Worm (Caenorhabditis elegans) whole organism, L1 larva: ENCODE data around the gene tbp-1.

ENCODE experiments used
- C04F5.9 ChIP-seq: sonication (generic microtip); optimal IDR thresholded peaks from 2 replicates; lab custom pipeline; 2016; ENCODE audit warnings: missing genetic modification characterization, missing compliant biosample characterization
- C16A3.4 ChIP-seq: fragments of 150-350 bp; optimal IDR thresholded peaks from 2 replicates; lab custom pipeline; 2014; ENCODE audit warnings: missing biosample characterization, missing genetic modification characterization
- F16B12.6 ChIP-seq: fragments of 150-350 bp; optimal IDR thresholded peaks from 2 replicates; lab custom pipeline; 2014; ENCODE audit warnings: missing biosample characterization, missing genetic modification characterization
- Y116A8C.19 ChIP-seq: sonication (generic microtip); optimal IDR thresholded peaks from 2 replicates; lab custom pipeline; 2016; ENCODE audit warnings: missing compliant biosample characterization, missing genetic modification characterization, borderline replicate concordance
- blmp-1 ChIP-seq: fragments of 150-350 bp; optimal IDR thresholded peaks from 2 replicates; lab custom pipeline; 2014; ENCODE audit warnings: missing biosample characterization, missing genetic modification characterization
- ceh-82 ChIP-seq, 3 experiments: fragments of 150-350 bp in 1 of 3; sonication (generic microtip) in 2 of 3; optimal IDR thresholded peaks; 2 replicates each; lab custom pipeline; 2014 to 2017; ENCODE audit warnings: missing biosample characterization in 3 of 3, missing genetic modification characterization in 3 of 3
- ceh-88 ChIP-seq: fragments of 200-800 bp; sonication (Bioruptor generic); IDR thresholded peaks from 2 replicates; pipeline ENCODE4 v1.3.6; 2022; ENCODE audit warnings: missing genetic modification characterization, missing compliant biosample characterization
- ceh-90 ChIP-seq: sonication (generic microtip); optimal IDR thresholded peaks from 2 replicates; lab custom pipeline; 2016; ENCODE audit warnings: missing genetic modification characterization, missing compliant biosample characterization
- ces-1 ChIP-seq: fragments of 150-350 bp; optimal IDR thresholded peaks from 2 replicates; lab custom pipeline; 2014; ENCODE audit warnings: missing biosample characterization, missing genetic modification reagents, missing genetic modification characterization
- dpl-1 ChIP-seq, 3 experiments: fragments of 150-350 bp in 2 of 3; sonication (generic microtip) in 1 of 3; optimal IDR thresholded peaks; 2 replicates each; lab custom pipeline; 2014 to 2017; ENCODE audit warnings: missing biosample characterization in 3 of 3, missing genetic modification characterization in 3 of 3, missing genetic modification reagents in 3 of 3
- dsc-1 ChIP-seq: sonication (generic microtip); optimal IDR thresholded peaks from 2 replicates; lab custom pipeline; 2016; ENCODE audit warnings: mild to moderate bottlenecking, missing genetic modification characterization, missing compliant biosample characterization
- efl-1 ChIP-seq, 4 experiments: fragments of 150-350 bp; optimal IDR thresholded peaks in 3 of 4; peaks in 1 of 4; 1 replicate in 1 of 4; 2 replicates in 3 of 4; lab custom pipeline; 2014; ENCODE audit warnings: missing biosample characterization in 2 of 4, missing genetic modification characterization in 2 of 4, missing genetic modification reagents in 2 of 4
- efl-3 ChIP-seq: fragments of 200-800 bp; sonication (Bioruptor generic); optimal IDR thresholded peaks from 2 replicates; lab custom pipeline; 2018; ENCODE audit warnings: mild to moderate bottlenecking, missing genetic modification characterization, missing compliant biosample characterization
- egl-13 ChIP-seq: sonication (generic microtip); optimal IDR thresholded peaks from 2 replicates; lab custom pipeline; 2016; ENCODE audit warnings: missing genotype, missing genetic modification reagents, missing genetic modification characterization, missing compliant biosample characterization
- elt-2 ChIP-seq: sonication (generic microtip); optimal IDR thresholded peaks from 2 replicates; lab custom pipeline; 2016; ENCODE audit warnings: missing genetic modification characterization, mild to moderate bottlenecking, inconsistent platforms, missing compliant biosample characterization, missing genetic modification reagents
- elt-3 ChIP-seq, 6 experiments: fragments of 150-350 bp in 1 of 6; sonication (generic microtip); optimal IDR thresholded peaks; 2 replicates each; lab custom pipeline; 2017 to 2018; ENCODE audit warnings: missing biosample characterization in 6 of 6, missing genetic modification characterization in 6 of 6, inconsistent platforms in 1 of 6
- ets-5 ChIP-seq: fragments of 200-800 bp; sonication (Bioruptor generic); IDR thresholded peaks from 2 replicates; pipeline ENCODE4 v1.3.6; 2022; ENCODE audit warnings: missing genetic modification characterization, missing compliant biosample characterization
- fkh-10 ChIP-seq: sonication (generic microtip); optimal IDR thresholded peaks from 2 replicates; lab custom pipeline; 2017; ENCODE audit warnings: missing biosample characterization, missing genetic modification reagents, missing genetic modification characterization
- irx-1 ChIP-seq: sonication (generic microtip); optimal IDR thresholded peaks from 2 replicates; lab custom pipeline; 2016; ENCODE audit warnings: missing genetic modification characterization, missing compliant biosample characterization
- isw-1 ChIP-seq: fragments of 200-800 bp; sonication (Bioruptor generic); IDR thresholded peaks from 2 replicates; pipeline ENCODE4 v1.3.6; 2022; ENCODE audit warnings: missing genetic modification characterization, missing compliant biosample characterization
- jun-1 ChIP-seq: fragments of 150-350 bp; optimal IDR thresholded peaks from 2 replicates; lab custom pipeline; 2014; ENCODE audit warnings: missing biosample characterization, missing genetic modification reagents, missing genetic modification characterization
- lin-15B ChIP-seq: fragments of 150-350 bp; sonication (generic microtip); optimal IDR thresholded peaks from 3 replicates; lab custom pipeline; 2014; ENCODE audit warnings: missing biosample characterization, missing genetic modification characterization
- lin-35 ChIP-seq, 2 experiments: fragments of 150-350 bp; optimal IDR thresholded peaks; 2 replicates each; lab custom pipeline; 2014; ENCODE audit warnings: missing biosample characterization in 2 of 2, missing genetic modification characterization in 2 of 2, missing genetic modification reagents in 2 of 2
- lin-39 ChIP-seq: fragments of 150-350 bp; optimal IDR thresholded peaks from 2 replicates; lab custom pipeline; 2014; ENCODE audit warnings: missing biosample characterization, missing genetic modification reagents, missing genetic modification characterization
- lsy-2 ChIP-seq, 2 experiments: fragments of 150-350 bp; optimal IDR thresholded peaks; 2 replicates each; lab custom pipeline; 2014; ENCODE audit warnings: missing biosample characterization in 2 of 2, missing genetic modification characterization in 2 of 2
- mab-9 ChIP-seq: fragments of 200-800 bp; sonication (Bioruptor generic); IDR thresholded peaks from 2 replicates; pipeline ENCODE4 v1.3.6; 2022; ENCODE audit warnings: missing genetic modification reagents, missing genetic modification characterization, missing compliant biosample characterization
- mef-2 ChIP-seq: fragments of 150-350 bp; optimal IDR thresholded peaks from 2 replicates; lab custom pipeline; 2014; ENCODE audit warnings: missing biosample characterization, missing genetic modification characterization
- mep-1 ChIP-seq: fragments of 150-350 bp; optimal IDR thresholded peaks from 2 replicates; lab custom pipeline; 2014; ENCODE audit warnings: missing biosample characterization, missing genetic modification characterization
- nhr-20 ChIP-seq: sonication (generic microtip); optimal IDR thresholded peaks from 2 replicates; lab custom pipeline; 2016; ENCODE audit warnings: mild to moderate bottlenecking, missing genetic modification characterization, missing compliant biosample characterization
- nhr-47 ChIP-seq: sonication (generic microtip); optimal IDR thresholded peaks from 2 replicates; lab custom pipeline; 2016; ENCODE audit warnings: mild to moderate bottlenecking, missing genetic modification characterization, moderate library complexity, missing compliant biosample characterization
- nhr-71 ChIP-seq: sonication (generic microtip); optimal IDR thresholded peaks from 2 replicates; lab custom pipeline; 2016; ENCODE audit warnings: mild to moderate bottlenecking, missing genetic modification characterization, moderate library complexity, missing compliant biosample characterization
- nhr-84 ChIP-seq: sonication (generic microtip); optimal IDR thresholded peaks from 2 replicates; lab custom pipeline; 2017; ENCODE audit warnings: missing biosample characterization, missing genetic modification characterization
- nhr-85 ChIP-seq: sonication (generic microtip); peaks from one replicate; lab custom pipeline; 2016; ENCODE audit warnings: missing genetic modification characterization, inconsistent platforms, missing compliant biosample characterization
- nhr-90 ChIP-seq: sonication (generic microtip); optimal IDR thresholded peaks from 2 replicates; lab custom pipeline; 2016; ENCODE audit warnings: mild to moderate bottlenecking, missing genetic modification characterization, missing compliant biosample characterization; ENCODE audit not compliant: poor library complexity
- pax-3 ChIP-seq: fragments of 200-800 bp; sonication (Bioruptor generic); optimal IDR thresholded peaks from 2 replicates; lab custom pipeline; 2018; ENCODE audit warnings: mild to moderate bottlenecking, missing genetic modification characterization, moderate library complexity, missing compliant biosample characterization
- pqm-1 ChIP-seq: sonication (generic microtip); optimal IDR thresholded peaks from 3 replicates; lab custom pipeline; 2017; ENCODE audit warnings: missing biosample characterization, missing genetic modification characterization
- rnt-1 ChIP-seq: sonication (generic microtip); optimal IDR thresholded peaks from 2 replicates; lab custom pipeline; 2016; ENCODE audit warnings: mild to moderate bottlenecking, missing genetic modification characterization, moderate library complexity, missing compliant biosample characterization
- snpc-4 ChIP-seq: fragments of 150-350 bp; optimal IDR thresholded peaks from 2 replicates; lab custom pipeline; 2014; ENCODE audit warnings: missing biosample characterization, missing genetic modification characterization
- snu-23 ChIP-seq: sonication (generic microtip); optimal IDR thresholded peaks from 2 replicates; lab custom pipeline; 2016; ENCODE audit warnings: missing genetic modification characterization, missing compliant biosample characterization
- sox-4 ChIP-seq: sonication (generic microtip); optimal IDR thresholded peaks from 2 replicates; lab custom pipeline; 2016; ENCODE audit warnings: missing genetic modification characterization, missing compliant biosample characterization
- sup-37 ChIP-seq: fragments of 200-800 bp; sonication (Bioruptor generic); optimal IDR thresholded peaks from 2 replicates; lab custom pipeline; 2018; ENCODE audit warnings: mild to moderate bottlenecking, missing genetic modification characterization, missing compliant biosample characterization
- swsn-7 ChIP-seq: sonication (generic microtip); optimal IDR thresholded peaks from 2 replicates; lab custom pipeline; 2016; ENCODE audit warnings: missing genetic modification characterization, missing compliant biosample characterization
- unc-62 ChIP-seq: fragments of 150-350 bp; optimal IDR thresholded peaks from 2 replicates; lab custom pipeline; 2014; ENCODE audit warnings: missing biosample characterization, missing genetic modification reagents, missing genetic modification characterization
- unc-86 ChIP-seq: sonication (generic microtip); optimal IDR thresholded peaks from 2 replicates; lab custom pipeline; 2016; ENCODE audit warnings: missing genetic modification characterization, missing compliant biosample characterization
- unc-98 ChIP-seq: fragments of 200-800 bp; sonication (Bioruptor generic); IDR thresholded peaks from 2 replicates; pipeline ENCODE4 v1.3.6; 2022; ENCODE audit warnings: missing genetic modification characterization, missing compliant biosample characterization
- xbp-1 ChIP-seq: sonication (generic microtip); optimal IDR thresholded peaks from 2 replicates; lab custom pipeline; 2016; ENCODE audit warnings: missing genetic modification characterization, missing compliant biosample characterization
- ztf-11 ChIP-seq, 2 experiments: sonication (generic microtip); optimal IDR thresholded peaks; 2 replicates each; lab custom pipeline; 2016 to 2017; ENCODE audit warnings: missing genetic modification characterization in 2 of 2, missing biosample characterization in 1 of 2, missing compliant biosample characterization in 1 of 2

Gene tbp-1

ce11 chrIII:7378945-7379344 is 4.9 kb upstream of the tbp-1 start, which contains the start of gene T20B12.7:
TSS of gene T20B12.7 (minus strand) at chrIII:7379045.
- TF ChIP-seq swsn-7 (tag; lab: Kevin White, UChicago): no peak

- TF ChIP-seq jun-1 (no peak), C16A3.4 (tag; lab: Kevin White, UChicago) (no peak), dsc-1 (tag; lab: Kevin White, UChicago) (no peak), sup-37 (GFP tag; lab: Kevin White, UChicago) (no peak), ceh-88 (GFP tag; lab: Robert Waterston, UW) (no peak), efl-3 (no peak), unc-86 (tag; lab: Kevin White, UChicago) (no peak)
These were observed 3.7 kb upstream of the tbp-1 start for ce11 chrIII:7380120-7380519.

- TF ChIP-seq pax-3 (tag; lab: Kevin White, UChicago): no peak
- TF ChIP-seq ets-5: no peak
- TF ChIP-seq dpl-1 (GFP tag; optimal IDR thresholded peaks at IDR 0.05; lab: Kevin White, UChicago): peak; percentile 23 to 75 (median 68)
- peak; percentile 93 to 98 for TF ChIP-seq lsy-2 (tag; optimal IDR thresholded peaks at IDR 0.05; lab: Kevin White, UChicago)
- TF ChIP-seq nhr-71: peak; percentile 55
- no peak for TF ChIP-seq ceh-88 (GFP tag; lab: Robert Waterston, UW)
- peak; percentile 44 for TF ChIP-seq mep-1
- TF ChIP-seq mef-2 (tag; lab: Kevin White, UChicago): no peak
- TF ChIP-seq snpc-4: no peak
- no peak for TF ChIP-seq efl-3
- peak; percentile 51 for TF ChIP-seq blmp-1
- no peak for TF ChIP-seq isw-1 (GFP tag; lab: Robert Waterston, UW)
- peak; percentile 58 for TF ChIP-seq snu-23 (GFP tag; lab: Kevin White, UChicago)
- TF ChIP-seq elt-2 (tag; lab: Kevin White, UChicago): no peak
- peak; percentile 16 for TF ChIP-seq irx-1
- peak; percentile 9 for TF ChIP-seq nhr-85 (tag; lab: Kevin White, UChicago)
- TF ChIP-seq jun-1: no peak
- TF ChIP-seq pqm-1 (tag; lab: Kevin White, UChicago): no peak
- peak; percentile 61 to 65 for TF ChIP-seq efl-1 (optimal IDR thresholded peaks at IDR 0.05; lab: Kevin White, UChicago)
- peak; percentile 51 to 95 for TF ChIP-seq efl-1 (GFP tag; optimal IDR thresholded peaks at IDR 0.05 in 1 of 2; lab: Kevin White, UChicago)
- no peak for TF ChIP-seq ces-1
- no peak for TF ChIP-seq egl-13 (tag; lab: Kevin White, UChicago)
- TF ChIP-seq lin-39: no peak
- no peak for TF ChIP-seq C04F5.9
- peak; percentile 85 for TF ChIP-seq F16B12.6
- no peak for TF ChIP-seq sox-4
- no peak for TF ChIP-seq ztf-11 (tag; optimal IDR thresholded peaks at IDR 0.05; lab: Kevin White, UChicago)
- TF ChIP-seq xbp-1: peak; percentile 30
- TF ChIP-seq nhr-20: no peak
- TF ChIP-seq nhr-84 (tag; lab: Kevin White, UChicago): no peak
- TF ChIP-seq fkh-10 (GFP tag; lab: Kevin White, UChicago): peak; percentile 9
- peak in 1 of 3 experiments; percentile 58 for TF ChIP-seq ceh-82 (tag; optimal IDR thresholded peaks at IDR 0.05; lab: Kevin White, UChicago)
- TF ChIP-seq swsn-7 (tag; lab: Kevin White, UChicago): peak; percentile 18
- no peak for TF ChIP-seq mab-9 (GFP tag; lab: Robert Waterston, UW)
- TF ChIP-seq lin-35 (GFP tag; optimal IDR thresholded peaks at IDR 0.05; lab: Kevin White, UChicago): peak; percentile 63 to 75
- no peak for TF ChIP-seq unc-62
- TF ChIP-seq unc-98: no peak
- peak; percentile 33 for TF ChIP-seq nhr-47 (tag; lab: Kevin White, UChicago)
- peak in 1 of 6 experiments; percentile 29 for TF ChIP-seq elt-3 (tag; optimal IDR thresholded peaks at IDR 0.05; lab: Kevin White, UChicago)
- TF ChIP-seq nhr-90: no peak
- TF ChIP-seq rnt-1: peak; percentile 35
- TF ChIP-seq ceh-90 (tag; lab: Kevin White, UChicago): no peak
- peak; percentile 18 for TF ChIP-seq lin-15B
- TF ChIP-seq Y116A8C.19 (tag; lab: Kevin White, UChicago): no peak
These were observed 2.2 kb upstream of the tbp-1 start, which contains the start of the genes hmg-4 and T20B12.3 for ce11 chrIII:7381546-7382171. TSS of gene hmg-4 (minus strand) at chrIII:7381596. TSS of gene T20B12.3 (plus strand) at chrIII:7382115.
